Fruit fly (Drosophila melanogaster) whole organism, pupa: Measurements from ENCODE around the gene Ir68b.

Experiments
- CG10348 ChIP-seq: fragments of 200-800 bp; sonication (Bioruptor generic); IDR thresholded peaks from 2 replicates; pipeline ENCODE4 v1.3.6; 2022; ENCODE audit warnings: missing biosample characterization, missing genetic modification characterization
- CG12605 ChIP-seq: fragments of 200-800 bp; sonication (Bioruptor generic); IDR thresholded peaks from 2 replicates; pipeline ENCODE4 v1.3.6; 2022; ENCODE audit warnings: missing biosample characterization, missing genetic modification characterization
- CG13204 ChIP-seq: fragments of 200-800 bp; sonication (Bioruptor generic); optimal IDR thresholded peaks from 2 replicates; lab custom pipeline; 2018; ENCODE audit warnings: missing biosample characterization, mild to moderate bottlenecking, missing genetic modification characterization, moderate library complexity
- CG14655 ChIP-seq: fragments of 200-800 bp; sonication (Bioruptor generic); optimal IDR thresholded peaks from 3 replicates; lab custom pipeline; 2017; ENCODE audit warnings: mild to moderate bottlenecking, missing biosample characterization, missing genetic modification reagents, missing genetic modification characterization
- CG15710 ChIP-seq: fragments of 200-800 bp; sonication (Bioruptor generic); optimal IDR thresholded peaks from 2 replicates; lab custom pipeline; 2018; ENCODE audit warnings: missing biosample characterization, mild to moderate bottlenecking, missing genetic modification characterization, moderate library complexity
- CG17806 ChIP-seq: fragments of 200-800 bp; sonication (Bioruptor generic); optimal IDR thresholded peaks from 2 replicates; lab custom pipeline; 2018; ENCODE audit warnings: missing biosample characterization, mild to moderate bottlenecking, missing genetic modification characterization, moderate library complexity
- CG32121 ChIP-seq: fragments of 200-800 bp; sonication (Bioruptor generic); IDR thresholded peaks from 2 replicates; pipeline ENCODE4 v1.3.6; 2022; ENCODE audit warnings: missing biosample characterization, missing genetic modification characterization
- CG34367 ChIP-seq: fragments of 200-800 bp; sonication (Bioruptor generic); optimal IDR thresholded peaks from 2 replicates; lab custom pipeline; 2018; ENCODE audit warnings: missing biosample characterization, mild to moderate bottlenecking, missing genetic modification characterization
- CG4496 ChIP-seq: fragments of 200-800 bp; sonication (Bioruptor generic); IDR thresholded peaks from 3 replicates; pipeline ENCODE4 v1.3.6; 2022; ENCODE audit warnings: missing biosample characterization, missing genetic modification characterization
- CG8159 ChIP-seq: fragments of 200-800 bp; sonication (Bioruptor generic); optimal IDR thresholded peaks from 3 replicates; lab custom pipeline; 2018; ENCODE audit warnings: missing biosample characterization, mild to moderate bottlenecking, missing genetic modification characterization, moderate library complexity
- CG8301 ChIP-seq: fragments of 200-800 bp; sonication (Bioruptor generic); optimal IDR thresholded peaks from 2 replicates; lab custom pipeline; 2018; ENCODE audit warnings: missing biosample characterization, mild to moderate bottlenecking, missing genetic modification characterization
- CG9948 ChIP-seq: fragments of 200-800 bp; sonication (Bioruptor generic); optimal IDR thresholded peaks from 2 replicates; lab custom pipeline; 2018; ENCODE audit warnings: missing biosample characterization, mild to moderate bottlenecking, missing genetic modification characterization, moderate library complexity
- D1 ChIP-seq: fragments of 200-800 bp; sonication (Bioruptor generic); optimal IDR thresholded peaks from 2 replicates; lab custom pipeline; 2018; ENCODE audit warnings: missing biosample characterization, mild to moderate bottlenecking, missing genetic modification characterization, moderate library complexity
- EcR ChIP-seq: fragments of 200-800 bp; sonication (Bioruptor generic); optimal IDR thresholded peaks from 3 replicates; lab custom pipeline; 2019; ENCODE audit warnings: missing biosample characterization, missing genetic modification characterization, mild to moderate bottlenecking, moderate library complexity, missing genetic modification reagents
- Ets98B ChIP-seq: fragments of 200-800 bp; sonication (Bioruptor generic); IDR thresholded peaks from 2 replicates; pipeline ENCODE4 v1.3.6; 2022; ENCODE audit warnings: missing biosample characterization, missing genetic modification characterization
- Pif1A ChIP-seq: fragments of 200-800 bp; sonication (Bioruptor generic); optimal IDR thresholded peaks from 3 replicates; lab custom pipeline; 2016; ENCODE audit warnings: missing biosample characterization, missing genetic modification characterization
- Pif1B ChIP-seq: fragments of 200-800 bp; sonication (Bioruptor generic); optimal IDR thresholded peaks from 3 replicates; lab custom pipeline; 2016; ENCODE audit warnings: missing biosample characterization, missing genetic modification characterization
- Snoo ChIP-seq: fragments of 200-800 bp; sonication (Bioruptor generic); optimal IDR thresholded peaks from 3 replicates; lab custom pipeline; 2017; ENCODE audit warnings: missing biosample characterization, mild to moderate bottlenecking, missing genetic modification characterization, inconsistent platforms
- fd96Ca ChIP-seq: fragments of 200-800 bp; sonication (Bioruptor generic); IDR thresholded peaks from 3 replicates; pipeline ENCODE4 v1.3.6; 2022; ENCODE audit warnings: missing biosample characterization, missing genetic modification characterization
- gl ChIP-seq: fragments of 200-800 bp; sonication (Bioruptor generic); optimal IDR thresholded peaks from 2 replicates; lab custom pipeline; 2018; ENCODE audit warnings: missing biosample characterization, mild to moderate bottlenecking, missing genetic modification characterization
- rn ChIP-seq: fragments of 200-800 bp; sonication (Bioruptor generic); IDR thresholded peaks from 2 replicates; pipeline ENCODE4 v1.3.6; 2022; ENCODE audit warnings: missing biosample characterization, missing genetic modification characterization

Gene Ir68b

DNA sequence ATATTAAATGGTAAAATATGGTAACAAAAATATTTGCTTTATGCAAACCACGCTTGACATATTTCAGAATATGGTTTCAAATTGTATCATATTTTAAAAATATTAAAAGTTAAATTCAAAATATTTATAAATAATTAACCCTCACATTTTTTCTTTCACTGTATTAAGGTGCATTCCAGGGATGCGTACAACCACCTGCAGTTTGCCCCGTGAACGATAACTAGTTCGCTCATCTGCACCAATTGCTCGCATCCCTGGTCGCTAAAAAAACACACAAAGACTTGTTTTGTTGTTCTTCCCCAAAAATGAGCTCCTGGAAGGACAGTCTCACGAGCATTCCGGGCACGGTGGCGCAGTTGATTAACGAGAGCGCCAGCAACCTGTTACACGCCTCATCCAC is 4.7 kb upstream of the Ir68b start, which contains the start of gene DEF8:
TSS of gene DEF8 (plus strand) at position 229 of the 400 bp plus-strand sequence.
- TF ChIP-seq CG10348 (GFP tag; lab: Robert Waterston, UW) (no peak), rn (GFP tag; lab: Robert Waterston, UW) (peak; percentile 68), CG34367 (tag; lab: Kevin White, UChicago) (peak; percentile 80), fd96Ca (GFP tag; lab: Robert Waterston, UW) (peak; percentile 75), CG9948 (tag; lab: Kevin White, UChicago) (peak; percentile 87), CG12605 (GFP tag; lab: Robert Waterston, UW) (peak; percentile 92), CG13204 (GFP tag; lab: Kevin White, UChicago) (no peak), EcR (GFP tag; lab: Kevin White, UChicago) (peak; percentile 19), Pif1B (GFP tag; lab: Kevin White, UChicago) (no peak), Snoo (tag; lab: Kevin White, UChicago) (peak; percentile 76), Ets98B (GFP tag; lab: Robert Waterston, UW) (peak; percentile 87), CG15710 (peak; percentile 83), CG4496 (GFP tag; lab: Robert Waterston, UW) (peak; percentile 89), Pif1A (GFP tag; lab: Kevin White, UChicago) (no peak), CG14655 (GFP tag; lab: Kevin White, UChicago) (peak; percentile 80), CG8159 (tag; lab: Kevin White, UChicago) (peak; percentile 88), CG8301 (tag; lab: Kevin White, UChicago) (peak; percentile 84), D1 (tag; lab: Kevin White, UChicago) (peak; percentile 94), CG32121 (GFP tag; lab: Robert Waterston, UW) (peak; percentile 92), CG17806 (peak; percentile 85), gl (tag; lab: Kevin White, UChicago) (peak; percentile 37)
- TF ChIP-seq, all 21 proteins: peak for 17

DNA sequence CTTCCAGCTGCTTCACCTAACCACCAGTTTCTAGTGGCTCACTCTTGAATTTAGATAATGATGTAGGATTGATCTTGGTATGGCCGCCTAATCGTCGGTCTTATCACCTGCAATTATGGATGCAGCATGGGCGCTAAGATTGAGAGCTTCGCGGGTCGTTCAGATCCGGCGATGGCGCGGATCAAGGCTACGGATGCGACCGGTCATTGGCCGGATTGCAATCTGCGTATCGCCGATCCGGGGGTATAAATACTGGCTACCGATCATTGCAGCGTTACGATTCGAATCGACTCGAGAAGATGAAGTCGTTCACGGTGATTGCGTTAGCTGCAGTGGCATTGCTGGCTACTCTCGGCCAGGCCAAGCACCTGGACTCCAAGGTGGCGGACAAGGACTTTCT is 1.9 kb upstream of the Ir68b start, which contains the start of gene Lsp2:
TSS of gene Lsp2 (plus strand) at position 283 of the 400 bp plus-strand sequence.
- TF ChIP-seq CG15710 = no peak
- peak; percentile 40 for TF ChIP-seq EcR (GFP tag; lab: Kevin White, UChicago)
- no peak for TF ChIP-seq CG8301 (tag; lab: Kevin White, UChicago)
- TF ChIP-seq D1 (tag; lab: Kevin White, UChicago) = no peak
- TF ChIP-seq rn (GFP tag; lab: Robert Waterston, UW) = no peak
- TF ChIP-seq, all 21 proteins: peak for 1

DNA sequence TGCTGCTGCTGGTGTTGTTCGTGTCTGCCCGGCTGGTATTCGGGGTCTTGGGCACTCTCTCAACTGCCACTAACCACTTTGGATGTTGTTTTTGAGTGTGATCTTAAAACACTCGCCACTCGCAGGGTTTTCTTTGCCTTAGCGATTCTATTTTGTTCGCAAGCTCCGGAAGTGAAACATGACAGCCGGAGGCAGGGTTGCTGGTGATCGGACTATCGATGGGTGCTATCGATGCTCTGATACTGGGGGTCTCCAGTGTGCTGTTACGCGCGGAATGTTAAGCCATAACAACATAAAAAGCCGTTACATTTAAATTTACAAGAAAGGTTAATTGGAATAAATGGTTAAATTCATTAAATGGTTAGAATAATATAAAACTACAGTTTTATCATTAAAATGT is 2.2 kb downstream of the Ir68b start, which contains the start of gene yps:
TSS of gene yps (minus strand) at position 176 of the 400 bp plus-strand sequence.
- TF ChIP-seq Ets98B (GFP tag; lab: Robert Waterston, UW) (peak; percentile 76), D1 (tag; lab: Kevin White, UChicago) (no peak), CG8159 (tag; lab: Kevin White, UChicago) (peak; percentile 64), CG10348 (GFP tag; lab: Robert Waterston, UW) (no peak), gl (tag; lab: Kevin White, UChicago) (peak; percentile 75), CG14655 (GFP tag; lab: Kevin White, UChicago) (no peak), Pif1B (GFP tag; lab: Kevin White, UChicago) (peak; percentile 80), CG34367 (tag; lab: Kevin White, UChicago) (peak; percentile 79), Pif1A (GFP tag; lab: Kevin White, UChicago) (peak; percentile 88), CG32121 (GFP tag; lab: Robert Waterston, UW) (no peak), CG8301 (tag; lab: Kevin White, UChicago) (peak; percentile 57), CG15710 (peak; percentile 65), CG12605 (GFP tag; lab: Robert Waterston, UW) (peak; percentile 76), CG4496 (GFP tag; lab: Robert Waterston, UW) (peak; percentile 94), CG9948 (tag; lab: Kevin White, UChicago) (peak; percentile 21), CG13204 (GFP tag; lab: Kevin White, UChicago) (peak; percentile 81), CG17806 (peak; percentile 56), EcR (GFP tag; lab: Kevin White, UChicago) (no peak), Snoo (tag; lab: Kevin White, UChicago) (peak; percentile 93), fd96Ca (GFP tag; lab: Robert Waterston, UW) (peak; percentile 76), rn (GFP tag; lab: Robert Waterston, UW) (no peak)

DNA sequence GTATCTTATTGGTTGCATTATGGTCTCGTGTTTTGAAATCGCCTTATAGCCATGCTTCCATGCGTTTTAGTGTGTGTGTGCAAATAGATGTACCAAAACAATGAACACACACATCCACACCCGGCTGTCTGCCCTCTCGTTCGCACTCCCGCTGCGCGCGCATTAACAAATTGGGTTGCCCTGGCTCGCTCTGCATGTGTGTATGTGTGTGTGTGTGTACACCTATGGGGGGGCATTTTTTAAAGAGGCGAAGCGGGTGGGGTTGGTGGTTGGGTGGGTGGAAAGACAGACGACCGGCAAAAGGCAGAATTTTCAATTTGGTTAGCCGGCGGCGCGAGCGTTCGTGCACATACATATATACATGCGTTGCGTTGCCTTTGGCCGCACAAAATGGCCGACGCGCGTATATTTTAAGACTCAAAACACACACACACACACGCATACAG is 3.0 kb downstream of the Ir68b start:
- no peak for TF ChIP-seq CG4496 (GFP tag; lab: Robert Waterston, UW)
- TF ChIP-seq rn (GFP tag; lab: Robert Waterston, UW) = no peak
- no peak for TF ChIP-seq Pif1A (GFP tag; lab: Kevin White, UChicago)
- TF ChIP-seq CG17806 = peak; percentile 3
- peak; percentile 4 for TF ChIP-seq CG34367 (tag; lab: Kevin White, UChicago)
- TF ChIP-seq Ets98B (GFP tag; lab: Robert Waterston, UW) = peak; percentile 57; the same call in 1 of the 2 replicates
- TF ChIP-seq gl (tag; lab: Kevin White, UChicago) = peak; percentile 16
- TF ChIP-seq EcR (GFP tag; lab: Kevin White, UChicago) = peak; percentile 50
- TF ChIP-seq CG8301 (tag; lab: Kevin White, UChicago) = no peak
- TF ChIP-seq CG12605 (GFP tag; lab: Robert Waterston, UW) = 0 out of 2 replicates have a peak, but pooled peaks have one; percentile 28
- TF ChIP-seq CG13204 (GFP tag; lab: Kevin White, UChicago) = peak; percentile 78
- TF ChIP-seq fd96Ca (GFP tag; lab: Robert Waterston, UW) = peak; percentile 54; the same call in 1 of the 3 replicates
- peak; percentile 6 for TF ChIP-seq CG8159 (tag; lab: Kevin White, UChicago)
- TF ChIP-seq CG10348 (GFP tag; lab: Robert Waterston, UW) = no peak
- TF ChIP-seq Snoo (tag; lab: Kevin White, UChicago) = no peak
- TF ChIP-seq CG14655 (GFP tag; lab: Kevin White, UChicago) = no peak
- TF ChIP-seq D1 (tag; lab: Kevin White, UChicago) = no peak
- TF ChIP-seq CG15710 = peak; percentile 20
- TF ChIP-seq Pif1B (GFP tag; lab: Kevin White, UChicago) = no peak
- no peak for TF ChIP-seq CG9948 (tag; lab: Kevin White, UChicago)
- TF ChIP-seq CG32121 (GFP tag; lab: Robert Waterston, UW) = peak; percentile 64
